Fruit fly (Drosophila melanogaster): ENCODE data around the gene CG14326.

DNA sequence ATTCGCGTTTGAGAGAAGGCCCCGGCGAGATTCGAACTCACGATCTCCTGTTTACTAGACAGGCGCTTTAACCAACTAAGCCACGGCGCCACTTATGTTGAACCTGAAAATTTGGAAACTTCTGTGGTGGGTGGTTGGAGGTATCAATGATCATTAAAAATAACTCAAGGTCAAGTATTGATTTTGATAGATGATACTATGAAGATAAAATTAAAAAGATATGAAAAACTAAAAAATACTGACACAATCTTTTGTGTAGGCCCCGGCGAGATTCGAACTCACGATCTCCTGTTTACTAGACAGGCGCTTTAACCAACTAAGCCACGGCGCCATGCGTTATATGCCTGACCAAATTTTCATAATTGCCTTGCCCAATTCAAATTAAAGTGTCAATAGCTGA lies 5.6 kb downstream of the CG14326 start:
- TF ChIP-seq CG8478 (optimal IDR thresholded peaks at IDR 0.05): no peak
- TF ChIP-seq usp (GFP tag; optimal IDR thresholded peaks at IDR 0.05): no peak
- TF ChIP-seq pan (optimal IDR thresholded peaks at IDR 0.05): no peak
- TF ChIP-seq Dll (optimal IDR thresholded peaks at IDR 0.05): no peak
- no peak for TF ChIP-seq psq (optimal IDR thresholded peaks at IDR 0.05)
- no peak for TF ChIP-seq EcR (GFP tag; optimal IDR thresholded peaks at IDR 0.05)
